Worm (Caenorhabditis elegans) whole organism, mixed stage, embryonic: ENCODE data around the gene vha-18.

Experiments
- M03D4.4 ChIP-seq: sonication (generic microtip); optimal IDR thresholded peaks from 2 replicates; lab custom pipeline; 2017; ENCODE audit warnings: mild to moderate bottlenecking, missing genetic modification characterization, missing compliant biosample characterization
- bed-3 ChIP-seq: fragments of 200-800 bp; sonication (Bioruptor generic); optimal IDR thresholded peaks from 3 replicates; lab custom pipeline; 2018; ENCODE audit warnings: mild to moderate bottlenecking, missing genetic modification characterization, moderate library complexity, missing compliant biosample characterization
- blmp-1 ChIP-seq: fragments of 150-350 bp; optimal IDR thresholded peaks from 2 replicates; lab custom pipeline; 2014; ENCODE audit warnings: missing biosample characterization, missing genetic modification characterization
- ceh-39 ChIP-seq: fragments of 150-350 bp; optimal IDR thresholded peaks from 2 replicates; lab custom pipeline; 2014; ENCODE audit warnings: missing biosample characterization, missing genetic modification characterization
- ceh-83 ChIP-seq: fragments of 200-800 bp; sonication (Bioruptor generic); optimal IDR thresholded peaks from 2 replicates; lab custom pipeline; 2018; ENCODE audit warnings: mild to moderate bottlenecking, missing genetic modification characterization, missing compliant biosample characterization
- ces-1 ChIP-seq: fragments of 150-350 bp; optimal IDR thresholded peaks from 2 replicates; lab custom pipeline; 2014; ENCODE audit warnings: missing biosample characterization, missing genetic modification reagents, missing genetic modification characterization
- cnd-1 ChIP-seq: fragments of 200-800 bp; sonication (Bioruptor generic); optimal IDR thresholded peaks from 2 replicates; lab custom pipeline; 2018; ENCODE audit warnings: mild to moderate bottlenecking, missing genetic modification characterization, missing compliant biosample characterization
- drap-1 ChIP-seq: fragments of 200-800 bp; sonication (Bioruptor generic); optimal IDR thresholded peaks from 3 replicates; lab custom pipeline; 2018; ENCODE audit warnings: mild to moderate bottlenecking, missing genetic modification characterization, missing compliant biosample characterization
- elt-1 ChIP-seq: sonication (generic microtip); optimal IDR thresholded peaks from 2 replicates; lab custom pipeline; 2017; ENCODE audit warnings: missing genetic modification characterization, mild to moderate bottlenecking, missing compliant biosample characterization, antibody characterized with exemption, moderate library complexity, borderline replicate concordance; ENCODE audit not compliant: insufficient read depth
- elt-3 ChIP-seq: fragments of 150-350 bp; optimal IDR thresholded peaks from 2 replicates; lab custom pipeline; 2014; ENCODE audit warnings: missing biosample characterization, missing genetic modification characterization
- flh-1 ChIP-seq: fragments of 200-800 bp; sonication (Bioruptor generic); optimal IDR thresholded peaks from 2 replicates; lab custom pipeline; 2018; ENCODE audit warnings: mild to moderate bottlenecking, missing genetic modification characterization, moderate library complexity, missing compliant biosample characterization
- ham-2 ChIP-seq: fragments of 200-800 bp; sonication (Bioruptor generic); optimal IDR thresholded peaks from 2 replicates; lab custom pipeline; 2018; ENCODE audit warnings: mild to moderate bottlenecking, missing genetic modification characterization, missing compliant biosample characterization
- hlh-1 ChIP-seq: fragments of 150-350 bp; optimal IDR thresholded peaks from 2 replicates; lab custom pipeline; 2014; ENCODE audit warnings: missing biosample characterization, missing genetic modification reagents, missing genetic modification characterization
- lin-13 ChIP-seq: fragments of 150-350 bp; optimal IDR thresholded peaks from 2 replicates; lab custom pipeline; 2014; ENCODE audit warnings: missing biosample characterization, missing genetic modification characterization
- lin-32 ChIP-seq: fragments of 200-800 bp; sonication (Bioruptor generic); optimal IDR thresholded peaks from 2 replicates; lab custom pipeline; 2018; ENCODE audit warnings: mild to moderate bottlenecking, missing genetic modification characterization, missing compliant biosample characterization
- lsy-2 ChIP-seq: fragments of 150-350 bp; optimal IDR thresholded peaks from 2 replicates; lab custom pipeline; 2014; ENCODE audit warnings: missing biosample characterization, missing genetic modification characterization
- mab-5 ChIP-seq: fragments of 150-350 bp; optimal IDR thresholded peaks from 2 replicates; lab custom pipeline; 2014; ENCODE audit warnings: missing biosample characterization, missing genetic modification characterization
- mep-1 ChIP-seq: fragments of 150-350 bp; optimal IDR thresholded peaks from 2 replicates; lab custom pipeline; 2017; ENCODE audit warnings: missing biosample characterization, missing genetic modification reagents, missing genetic modification characterization, inconsistent platforms
- mls-2 ChIP-seq: sonication (generic microtip); optimal IDR thresholded peaks from 2 replicates; lab custom pipeline; 2016; ENCODE audit warnings: mild to moderate bottlenecking, missing genetic modification characterization, moderate library complexity, missing compliant biosample characterization
- nhr-12 ChIP-seq: fragments of 150-350 bp; optimal IDR thresholded peaks from 2 replicates; lab custom pipeline; 2014; ENCODE audit warnings: missing biosample characterization, missing genetic modification characterization
- nhr-2 ChIP-seq: fragments of 150-350 bp; optimal IDR thresholded peaks from 2 replicates; lab custom pipeline; 2014; ENCODE audit warnings: missing biosample characterization, missing genetic modification characterization
- nhr-237 ChIP-seq: fragments of 150-350 bp; optimal IDR thresholded peaks from 2 replicates; lab custom pipeline; 2014; ENCODE audit warnings: missing biosample characterization, missing genetic modification characterization
- nhr-28 ChIP-seq: fragments of 150-350 bp; optimal IDR thresholded peaks from 2 replicates; lab custom pipeline; 2014; ENCODE audit warnings: missing biosample characterization, missing genetic modification characterization
- nhr-76 ChIP-seq: sonication (generic microtip); optimal IDR thresholded peaks from 2 replicates; lab custom pipeline; 2017; ENCODE audit warnings: missing biosample characterization, missing genetic modification characterization
- pha-4 ChIP-seq: fragments of 150-350 bp; optimal IDR thresholded peaks from 2 replicates; lab custom pipeline; 2018; ENCODE audit warnings: missing biosample characterization, missing genetic modification reagents, missing genetic modification characterization
- sem-2 ChIP-seq: fragments of 200-800 bp; sonication (Bioruptor generic); optimal IDR thresholded peaks from 2 replicates; lab custom pipeline; 2018; ENCODE audit warnings: mild to moderate bottlenecking, missing genetic modification characterization, missing compliant biosample characterization
- snpc-4 ChIP-seq: fragments of 150-350 bp; optimal IDR thresholded peaks from 2 replicates; lab custom pipeline; 2014; ENCODE audit warnings: missing biosample characterization, missing genetic modification characterization
- sptf-1 ChIP-seq: sonication (generic microtip); optimal IDR thresholded peaks from 2 replicates; lab custom pipeline; 2017; ENCODE audit warnings: mild to moderate bottlenecking, missing genetic modification characterization, moderate library complexity, missing compliant biosample characterization
- tbx-8 ChIP-seq: fragments of 200-800 bp; sonication (Bioruptor generic); optimal IDR thresholded peaks from 2 replicates; lab custom pipeline; 2018; ENCODE audit warnings: mild to moderate bottlenecking, missing genetic modification characterization, moderate library complexity, missing compliant biosample characterization
- unc-120 ChIP-seq: sonication (generic microtip); optimal IDR thresholded peaks from 2 replicates; lab custom pipeline; 2017; ENCODE audit warnings: missing genetic modification characterization, missing compliant biosample characterization; ENCODE audit not compliant: poor library complexity, severe bottlenecking
- unc-39 ChIP-seq: fragments of 150-350 bp; optimal IDR thresholded peaks from 2 replicates; lab custom pipeline; 2014; ENCODE audit warnings: missing biosample characterization, missing genetic modification characterization
- unc-62 ChIP-seq: fragments of 150-350 bp; optimal IDR thresholded peaks from 2 replicates; lab custom pipeline; 2014; ENCODE audit warnings: missing biosample characterization, missing genetic modification reagents, missing genetic modification characterization
- zip-8 ChIP-seq: fragments of 150-350 bp; optimal IDR thresholded peaks from 2 replicates; lab custom pipeline; 2014; ENCODE audit warnings: missing biosample characterization, missing genetic modification characterization
- ztf-11 ChIP-seq: fragments of 150-350 bp; optimal IDR thresholded peaks from 2 replicates; lab custom pipeline; 2014; ENCODE audit warnings: missing biosample characterization, missing genetic modification characterization

Gene vha-18

ce11 chrV:8404339-8404738, 8.9 kb downstream of the vha-18 start:
- TF ChIP-seq blmp-1 = no peak
- no peak for TF ChIP-seq nhr-28
- no peak for TF ChIP-seq lin-13 (tag; lab: Kevin White, UChicago)

ce11 chrV:8403916-8404315, 9.4 kb downstream of the vha-18 start:
- TF ChIP-seq ztf-11 (tag; lab: Kevin White, UChicago) = no peak
- no peak for TF ChIP-seq flh-1 (GFP tag; lab: Kevin White, UChicago)
- no peak for TF ChIP-seq elt-3 (tag; lab: Kevin White, UChicago)
- TF ChIP-seq nhr-2 (tag; lab: Kevin White, UChicago) = no peak
- TF ChIP-seq unc-39 = no peak
- TF ChIP-seq nhr-237 = no peak
- TF ChIP-seq mep-1 = no peak
- TF ChIP-seq zip-8 (tag; lab: Kevin White, UChicago) = no peak
- no peak for TF ChIP-seq lsy-2 (tag; lab: Kevin White, UChicago)
- TF ChIP-seq blmp-1 = no peak
- no peak for TF ChIP-seq nhr-28
- no peak for TF ChIP-seq elt-1
- no peak for TF ChIP-seq ceh-39 (tag; lab: Kevin White, UChicago)
- no peak for TF ChIP-seq nhr-12 (tag; lab: Kevin White, UChicago)
- TF ChIP-seq drap-1 = no peak
- TF ChIP-seq lin-32 (GFP tag; lab: Kevin White, UChicago) = no peak
- no peak for TF ChIP-seq pha-4
- TF ChIP-seq mls-2 (tag; lab: Kevin White, UChicago) = no peak
- no peak for TF ChIP-seq ces-1 (GFP tag; lab: Kevin White, UChicago)
- no peak for TF ChIP-seq sptf-1 (tag; lab: Kevin White, UChicago)

- TF ChIP-seq tbx-8 (GFP tag; lab: Kevin White, UChicago) (no peak), nhr-28 (no peak), pha-4 (no peak), ces-1 (GFP tag; lab: Kevin White, UChicago) (no peak)
Observed at ce11 chrV:8403152-8403551, 10.1 kb downstream of the vha-18 start.

ce11 chrV:8402392-8402791, 10.9 kb downstream of the vha-18 start, which contains the start of gene F52E1.9:
Gene F52E1.9 (minus strand): TSS chrV:8402669.
- TF ChIP-seq sem-2 (GFP tag; lab: Kevin White, UChicago) (no peak), mep-1 (no peak), ceh-83 (GFP tag; lab: Kevin White, UChicago) (no peak), lsy-2 (tag; lab: Kevin White, UChicago) (no peak), elt-1 (no peak), cnd-1 (no peak), tbx-8 (GFP tag; lab: Kevin White, UChicago) (no peak), flh-1 (GFP tag; lab: Kevin White, UChicago) (no peak), ztf-11 (tag; lab: Kevin White, UChicago) (no peak), unc-62 (GFP tag; lab: Kevin White, UChicago) (no peak), mab-5 (tag; lab: Kevin White, UChicago) (no peak), ham-2 (GFP tag; lab: Kevin White, UChicago) (no peak), nhr-2 (tag; lab: Kevin White, UChicago) (no peak), hlh-1 (no peak), bed-3 (no peak), M03D4.4 (tag; lab: Kevin White, UChicago) (no peak), nhr-76 (tag; lab: Kevin White, UChicago) (no peak), nhr-28 (no peak), blmp-1 (no peak)

- TF ChIP-seq ham-2 (GFP tag; lab: Kevin White, UChicago) (no peak), nhr-28 (no peak), elt-1 (no peak), snpc-4 (tag; lab: Kevin White, UChicago) (no peak), unc-120 (tag; lab: Kevin White, UChicago) (no peak)
Observed at ce11 chrV:8401267-8401666, 12.0 kb downstream of the vha-18 start.
